Worm (Caenorhabditis elegans) whole organism, mixed stage, embryonic: ENCODE measurements around the gene Y9C9A.8.

Experiments used
- elt-3 ChIP-seq: fragments of 150-350 bp; optimal IDR thresholded peaks from 2 replicates; lab custom pipeline; 2014; ENCODE audit warnings: missing biosample characterization, missing genetic modification characterization
- lsy-2 ChIP-seq: fragments of 150-350 bp; optimal IDR thresholded peaks from 2 replicates; lab custom pipeline; 2014; ENCODE audit warnings: missing biosample characterization, missing genetic modification characterization
- mls-2 ChIP-seq: sonication (generic microtip); optimal IDR thresholded peaks from 2 replicates; lab custom pipeline; 2016; ENCODE audit warnings: mild to moderate bottlenecking, missing genetic modification characterization, moderate library complexity, missing compliant biosample characterization
- pha-4 ChIP-seq: fragments of 150-350 bp; optimal IDR thresholded peaks from 2 replicates; lab custom pipeline; 2018; ENCODE audit warnings: missing biosample characterization, missing genetic modification reagents, missing genetic modification characterization
- sem-2 ChIP-seq: fragments of 200-800 bp; sonication (Bioruptor generic); optimal IDR thresholded peaks from 2 replicates; lab custom pipeline; 2018; ENCODE audit warnings: mild to moderate bottlenecking, missing genetic modification characterization, missing compliant biosample characterization

DNA sequence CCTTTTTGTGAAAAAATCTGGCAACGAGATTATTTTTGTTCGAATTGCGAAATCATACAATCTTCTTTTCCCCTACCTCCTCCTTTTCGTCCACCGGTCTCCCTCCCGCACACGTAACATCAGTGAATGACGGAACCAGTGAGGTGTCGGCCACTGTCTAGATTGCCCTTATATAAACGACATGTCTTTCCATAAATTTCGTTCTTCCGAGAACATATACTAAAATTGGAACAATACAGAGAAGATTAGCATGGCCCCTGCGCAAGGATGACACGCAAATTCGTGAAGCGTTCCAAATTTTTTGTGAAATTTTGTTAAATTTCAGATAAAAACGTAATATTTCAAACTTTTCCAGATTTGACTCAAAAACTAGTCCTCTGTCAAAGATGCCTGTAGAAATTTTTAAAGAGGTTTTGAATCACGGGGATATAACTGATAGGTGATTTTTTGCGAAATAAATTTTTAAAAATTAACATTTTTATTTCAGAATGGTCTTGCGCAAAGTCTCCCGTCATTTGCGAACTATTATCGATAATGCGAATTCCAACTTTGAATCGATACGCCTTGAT lies 693 bp downstream of the Y9C9A.8 start:
- no peak for TF ChIP-seq mls-2 (tag; lab: Kevin White, UChicago)
- TF ChIP-seq elt-3 = no peak
- TF ChIP-seq lsy-2 (tag; lab: Kevin White, UChicago) = no peak
- no peak for TF ChIP-seq sem-2 (GFP tag; lab: Kevin White, UChicago)
- TF ChIP-seq pha-4 (tag; lab: Kevin White, UChicago) = no peak
